Worm (Caenorhabditis elegans): Measurements from ENCODE around the gene Y82E9BL.5.

Y82E9BL.5 gene

DNA sequence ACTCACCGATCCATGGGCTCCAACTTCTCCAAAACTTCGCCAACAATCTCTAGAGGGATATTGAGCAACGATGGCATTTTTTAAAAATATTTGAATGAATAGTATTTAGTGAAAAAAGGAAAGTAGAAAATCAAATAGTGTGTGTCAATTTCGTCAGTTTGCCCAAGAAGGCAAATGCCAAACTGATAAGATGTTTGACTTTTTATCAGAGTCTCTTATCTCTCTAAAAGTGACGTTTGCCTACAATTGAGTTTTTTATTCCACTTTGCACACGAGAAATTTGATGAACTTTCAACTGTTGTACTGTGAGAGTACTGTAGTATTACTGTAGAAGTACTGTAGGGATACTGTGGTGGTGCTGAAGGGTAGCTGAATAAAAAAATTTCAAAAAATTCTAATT is 23.9 kb downstream of the Y82E9BL.5 start:
- no peak for TF ChIP-seq daf-12 (tag; optimal IDR thresholded peaks at IDR 0.05)
- TF ChIP-seq egl-27 (tag; optimal IDR thresholded peaks at IDR 0.05), result no peak
- no peak for TF ChIP-seq fos-1 (tag; optimal IDR thresholded peaks at IDR 0.05)
- no peak for TF ChIP-seq ceh-9 (tag; optimal IDR thresholded peaks at IDR 0.05)
- TF ChIP-seq zag-1 (tag; optimal IDR thresholded peaks at IDR 0.05), result no peak
- no peak for TF ChIP-seq nhr-12 (tag; optimal IDR thresholded peaks at IDR 0.05)
- no peak for TF ChIP-seq skn-1 (tag; optimal IDR thresholded peaks at IDR 0.05)
- peak; percentile 94 for TF ChIP-seq elt-2 (tag; optimal IDR thresholded peaks at IDR 0.05)
- no peak for TF ChIP-seq nhr-23 (tag; optimal IDR thresholded peaks at IDR 0.05)
- peak; percentile 81 for TF ChIP-seq pqm-1 (tag; optimal IDR thresholded peaks at IDR 0.05)
- no peak for TF ChIP-seq mdl-1 (tag; optimal IDR thresholded peaks at IDR 0.05)
- TF ChIP-seq elt-3 (tag; optimal IDR thresholded peaks at IDR 0.05), result no peak
- TF ChIP-seq sea-2 (GFP tag; optimal IDR thresholded peaks at IDR 0.05), result no peak
- no peak for TF ChIP-seq pha-4 (tag; optimal IDR thresholded peaks at IDR 0.05)
- no peak for TF ChIP-seq fkh-10 (GFP tag; optimal IDR thresholded peaks at IDR 0.05)

DNA sequence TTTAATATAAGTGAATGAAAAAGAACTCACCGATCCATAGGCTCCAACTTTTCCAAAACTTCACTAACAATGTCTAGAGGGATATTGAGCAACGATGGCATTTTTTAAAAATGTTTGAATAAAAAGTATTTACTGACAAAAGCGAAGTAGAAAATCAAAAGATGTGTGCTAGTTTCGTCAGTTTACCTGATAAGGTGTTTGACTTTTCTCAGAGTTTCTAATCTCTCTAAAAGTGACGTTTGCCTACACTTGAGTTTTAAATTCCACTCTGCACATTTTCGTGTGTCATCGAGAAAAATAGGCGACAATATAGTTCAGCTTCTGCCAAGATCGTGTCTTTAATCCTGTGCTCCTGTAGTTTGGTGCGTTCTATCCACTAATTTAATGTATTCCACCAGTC is 25.9 kb downstream of the Y82E9BL.5 start, which contains the start of gene fbxa-15:
Gene fbxa-15, minus strand, starts transcription at position 101 of the 400 bp plus-strand sequence.
- peak; percentile 1 for TF ChIP-seq pqm-1 (tag; optimal IDR thresholded peaks at IDR 0.05)
- no peak for TF ChIP-seq nhr-25 (tag; optimal IDR thresholded peaks at IDR 0.05)
- peak; percentile 9 for TF ChIP-seq elt-2 (tag; optimal IDR thresholded peaks at IDR 0.05)

DNA sequence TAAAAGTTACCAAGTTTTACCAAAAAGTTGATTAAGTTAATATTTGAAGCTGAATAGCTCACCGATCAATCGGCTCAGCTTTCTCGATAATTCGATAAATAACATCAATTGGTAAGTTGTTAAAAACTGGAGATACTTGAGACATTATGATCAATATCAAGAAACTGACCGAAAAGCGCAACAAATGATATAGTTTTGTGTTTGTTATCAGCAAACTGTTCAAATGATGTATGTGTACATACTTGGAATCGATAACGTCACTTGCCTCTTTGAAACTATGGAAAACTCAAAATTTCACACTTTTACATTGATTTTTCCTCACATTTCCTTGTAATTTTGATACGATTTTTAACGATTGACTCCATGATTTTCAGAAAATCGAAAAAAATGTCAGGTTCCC is 32.4 kb downstream of the Y82E9BL.5 start, which contains the start of the genes fbxa-80 and fbxa-19:
Gene fbxa-80, minus strand, starts transcription at position 173 of the 400 bp plus-strand sequence.
Gene fbxa-19, plus strand, starts transcription at position 364 of the 400 bp plus-strand sequence.
- TF ChIP-seq elt-2 (tag; optimal IDR thresholded peaks at IDR 0.05) (peak; percentile 70), fos-1 (tag; optimal IDR thresholded peaks at IDR 0.05) (no peak), lin-15B (tag; optimal IDR thresholded peaks at IDR 0.05) (no peak), fkh-2 (tag; optimal IDR thresholded peaks at IDR 0.05) (no peak), mdl-1 (tag; optimal IDR thresholded peaks at IDR 0.05) (no peak), aly-2 (tag; optimal IDR thresholded peaks at IDR 0.05) (no peak), hmg-11 (tag; optimal IDR thresholded peaks at IDR 0.05) (no peak), nhr-23 (tag; optimal IDR thresholded peaks at IDR 0.05) (no peak), nfya-1 (tag; optimal IDR thresholded peaks at IDR 0.05; ENCODE audit: insufficient read depth) (no peak), nhr-25 (tag; optimal IDR thresholded peaks at IDR 0.05) (no peak), pqm-1 (tag; optimal IDR thresholded peaks at IDR 0.05) (peak; percentile 23)

DNA sequence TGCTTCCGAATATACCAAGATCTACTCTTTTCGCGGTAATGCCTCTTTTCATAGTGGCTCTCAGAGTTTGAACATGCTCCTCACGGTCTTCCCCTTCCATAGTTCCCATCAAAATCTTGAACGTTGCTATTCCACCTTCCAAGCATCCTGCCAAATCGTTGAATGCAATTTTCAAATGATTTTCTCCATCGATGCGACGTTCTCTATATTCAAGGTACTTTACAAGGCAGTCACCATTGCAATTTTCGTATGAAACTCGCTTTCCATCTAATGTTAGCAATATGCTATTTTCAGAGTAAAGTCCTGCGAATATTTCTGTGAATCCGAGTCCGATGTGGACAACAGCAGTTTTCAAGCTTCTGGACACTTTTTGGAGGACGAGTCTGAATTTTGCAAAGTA is 33.2 kb downstream of the Y82E9BL.5 start:
- no peak for TF ChIP-seq ztf-11 (tag; optimal IDR thresholded peaks at IDR 0.05)
- TF ChIP-seq lsy-12 (tag; optimal IDR thresholded peaks at IDR 0.05), result no peak
- TF ChIP-seq tbx-2 (tag; optimal IDR thresholded peaks at IDR 0.05), result no peak
- no peak for TF ChIP-seq nhr-237 (tag; optimal IDR thresholded peaks at IDR 0.05)
- no peak for TF ChIP-seq nhr-76 (tag; optimal IDR thresholded peaks at IDR 0.05)
- TF ChIP-seq pha-4 (tag; optimal IDR thresholded peaks at IDR 0.05), result no peak
- TF ChIP-seq hmg-11 (tag; optimal IDR thresholded peaks at IDR 0.05), result no peak
- no peak for TF ChIP-seq egl-5 (tag; optimal IDR thresholded peaks at IDR 0.05)
- TF ChIP-seq elt-3 (tag; optimal IDR thresholded peaks at IDR 0.05), result no peak
- no peak for TF ChIP-seq skn-1 (tag; optimal IDR thresholded peaks at IDR 0.05)
- TF ChIP-seq aly-2 (tag; optimal IDR thresholded peaks at IDR 0.05), result no peak
- TF ChIP-seq eor-1 (tag; optimal IDR thresholded peaks at IDR 0.05), result no peak
- no peak for TF ChIP-seq unc-39 (tag; optimal IDR thresholded peaks at IDR 0.05)
- no peak for TF ChIP-seq sea-2 (GFP tag; optimal IDR thresholded peaks at IDR 0.05)
- no peak for TF ChIP-seq jun-1 (tag; optimal IDR thresholded peaks at IDR 0.05)
- no peak for TF ChIP-seq nhr-23 (tag; optimal IDR thresholded peaks at IDR 0.05)

DNA sequence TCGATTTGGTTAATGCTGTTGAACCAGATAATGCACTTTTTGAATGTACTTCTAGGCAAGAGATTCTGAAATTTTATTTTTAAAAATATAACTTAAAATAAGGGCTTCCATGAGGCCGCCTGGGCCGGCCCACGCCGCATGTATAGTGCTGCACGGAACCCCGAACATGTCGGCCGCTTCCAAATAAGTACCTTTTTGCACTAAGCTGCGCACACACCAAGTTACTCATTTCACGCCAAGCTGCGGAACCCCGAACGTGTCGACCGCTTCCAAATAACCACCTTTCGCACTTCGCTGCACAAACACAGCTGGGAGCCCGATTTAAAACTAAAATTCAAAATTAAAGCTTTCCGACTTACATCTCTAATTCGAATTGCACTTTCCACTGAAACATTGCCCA is 36.1 kb downstream of the Y82E9BL.5 start:
- no peak for TF ChIP-seq nhr-237 (tag; optimal IDR thresholded peaks at IDR 0.05)

DNA sequence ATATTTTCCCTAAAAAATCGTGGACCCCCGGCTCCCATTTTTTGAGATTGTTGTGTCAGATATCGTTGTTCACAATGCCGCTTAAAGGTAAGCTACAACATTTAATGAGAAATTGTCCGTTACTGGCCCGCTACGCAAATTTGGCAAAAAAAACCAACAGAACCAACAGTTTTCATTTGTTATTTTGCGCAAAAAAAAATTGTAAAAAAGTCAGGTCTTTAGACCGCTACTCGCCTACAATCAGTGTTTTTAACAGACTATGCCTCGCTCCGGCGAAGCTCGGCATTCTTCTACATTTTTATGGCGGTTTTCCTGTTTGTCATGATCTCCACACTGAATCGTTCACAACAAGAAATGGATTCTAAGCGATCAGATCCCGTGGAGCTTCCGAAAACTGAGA is 38.6 kb downstream of the Y82E9BL.5 start, which contains the start of gene Y82E9BL.12:
Gene Y82E9BL.12, plus strand, starts transcription at position 301 of the 400 bp plus-strand sequence.
- no peak for TF ChIP-seq pqm-1 (tag; optimal IDR thresholded peaks at IDR 0.05)
- TF ChIP-seq elt-2 (tag; optimal IDR thresholded peaks at IDR 0.05), result no peak
- no peak for TF ChIP-seq unc-39 (tag; optimal IDR thresholded peaks at IDR 0.05)
- no peak for TF ChIP-seq ZK546.5 (tag; optimal IDR thresholded peaks at IDR 0.05)
- TF ChIP-seq nhr-76 (tag; optimal IDR thresholded peaks at IDR 0.05), result no peak
- no peak for TF ChIP-seq nhr-25 (tag; optimal IDR thresholded peaks at IDR 0.05)
- no peak for TF ChIP-seq nhr-11 (tag; optimal IDR thresholded peaks at IDR 0.05)
- no peak for TF ChIP-seq nhr-23 (tag; optimal IDR thresholded peaks at IDR 0.05)
- no peak for TF ChIP-seq egl-5 (tag; optimal IDR thresholded peaks at IDR 0.05)
- TF ChIP-seq ama-1 (optimal IDR thresholded peaks at IDR 0.05), result no peak
- no peak for TF ChIP-seq nhr-28 (tag; optimal IDR thresholded peaks at IDR 0.05)
- no peak for TF ChIP-seq tbx-2 (tag; optimal IDR thresholded peaks at IDR 0.05)
- TF ChIP-seq lsy-12 (tag; optimal IDR thresholded peaks at IDR 0.05), result no peak
- no peak for TF ChIP-seq hmg-11 (tag; optimal IDR thresholded peaks at IDR 0.05)
- TF ChIP-seq daf-12 (tag; optimal IDR thresholded peaks at IDR 0.05), result no peak

Measured in whole organism, L3 larva.